Worm (Caenorhabditis elegans) whole organism, midembryonic: Measurements from ENCODE around the gene T22F7.4.

Source experiments
- T22C8.4 ChIP-seq: fragments of 200-800 bp; sonication (Bioruptor generic); IDR thresholded peaks from 2 replicates; pipeline ENCODE4 v1.3.6; 2022; ENCODE audit warnings: missing genetic modification characterization, missing compliant biosample characterization
- flt-1 ChIP-seq: fragments of 200-800 bp; sonication (Bioruptor generic); IDR thresholded peaks from 2 replicates; pipeline ENCODE4 v1.3.6; 2022; ENCODE audit warnings: missing genetic modification characterization, missing compliant biosample characterization
- ztf-23 ChIP-seq: fragments of 200-800 bp; sonication (Bioruptor generic); IDR thresholded peaks from 2 replicates; pipeline ENCODE4 v1.3.6; 2022; ENCODE audit warnings: missing genetic modification reagents, missing genetic modification characterization, missing compliant biosample characterization
- ztf-29 ChIP-seq: fragments of 200-800 bp; sonication (Bioruptor generic); IDR thresholded peaks from 2 replicates; pipeline ENCODE4 v1.3.6; 2022; ENCODE audit warnings: missing genetic modification reagents, missing genetic modification characterization, missing compliant biosample characterization

DNA sequence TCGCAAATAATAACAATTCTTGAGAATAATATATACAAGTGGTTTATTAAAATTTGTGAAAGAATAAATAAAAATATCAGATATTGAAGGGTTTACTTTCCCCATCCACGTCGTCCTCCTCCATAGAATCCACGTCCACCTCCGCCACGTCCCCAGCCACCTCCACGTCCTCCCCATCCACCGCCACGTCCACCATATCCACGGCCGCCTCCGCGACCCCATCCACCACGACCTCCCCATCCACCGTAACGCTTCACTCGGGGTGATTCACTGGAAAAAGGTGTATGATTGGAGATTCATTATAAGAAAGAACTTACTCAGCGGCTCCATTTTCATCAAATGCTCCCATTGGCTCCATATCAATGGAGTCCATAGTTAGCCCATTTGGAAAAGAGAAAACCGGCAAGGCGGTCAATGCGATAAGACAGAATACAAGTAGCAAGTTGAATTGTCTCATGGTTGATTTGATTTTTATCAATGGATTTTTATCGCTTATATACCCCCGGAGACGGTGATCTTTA, 40.6 kb downstream of the T22F7.4 start, which contains the start of gene nlp-32:
- TF ChIP-seq T22C8.4 (GFP tag; lab: Robert Waterston, UW) (no peak), flt-1 (no peak), ztf-23 (GFP tag; lab: Robert Waterston, UW) (no peak), ztf-29 (GFP tag; lab: Robert Waterston, UW) (no peak)
